Worm (Caenorhabditis elegans) whole organism, L4/young adult: Measurements from ENCODE around the gene C30F2.4.

Experiments
- W03F9.2 ChIP-seq: fragments of 150-350 bp; optimal IDR thresholded peaks from 2 replicates; lab custom pipeline; 2014; ENCODE audit warnings: missing biosample characterization, missing genetic modification characterization
- dao-5 ChIP-seq: sonication (generic microtip); optimal IDR thresholded peaks from 2 replicates; lab custom pipeline; 2016; ENCODE audit warnings: missing genotype, missing genetic modification characterization, moderate library complexity, missing compliant biosample characterization
- him-1 ChIP-seq: sonication (generic microtip); optimal IDR thresholded peaks from 2 replicates; lab custom pipeline; 2016; ENCODE audit warnings: missing genotype, missing genetic modification reagents, missing genetic modification characterization, missing compliant biosample characterization

- TF ChIP-seq W03F9.2 (tag; lab: Kevin White, UChicago) = no peak
- TF ChIP-seq dao-5 = no peak
- TF ChIP-seq him-1 (tag; lab: Kevin White, UChicago) = no peak
Measured at ce11 chrX:16094370-16094769, 18.0 kb upstream of the C30F2.4 start, which contains the start of gene C30F2.5.
